Fruit fly (Drosophila melanogaster): Measurements from ENCODE around the gene CG14810.

The CG14810 gene

DNA sequence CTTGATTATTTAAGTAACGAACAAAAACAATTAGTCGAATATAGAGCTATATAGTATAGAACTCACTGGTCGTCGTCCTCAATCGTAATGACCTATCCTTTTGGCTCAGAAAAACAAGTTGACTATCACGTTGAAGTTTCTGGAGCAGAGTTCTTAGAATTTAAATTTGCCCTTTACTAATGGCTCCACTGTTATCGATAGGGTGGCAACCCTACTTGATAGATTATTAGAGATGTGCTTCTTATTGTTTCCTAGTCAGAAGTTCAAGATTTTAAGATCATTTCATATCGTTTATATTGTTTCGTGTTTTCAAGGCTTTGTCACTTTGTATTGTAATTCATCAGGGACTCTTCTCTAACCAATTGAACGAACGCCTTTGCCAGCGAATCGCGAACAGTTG, at the start of gene CG14810:
CG14810 (minus strand) TSS at position 101 of the 400 bp plus-strand sequence.
- TF ChIP-seq Ets65A (GFP tag): no peak
- no peak for TF ChIP-seq Bteb2 (GFP tag; optimal IDR thresholded peaks at IDR 0.05)
- TF ChIP-seq CG1024 (GFP tag; IDR thresholded peaks at IDR 0.05): no peak
- no peak for TF ChIP-seq ttk (GFP tag; IDR thresholded peaks at IDR 0.05)
- no peak for TF ChIP-seq CG3995 (GFP tag; optimal IDR thresholded peaks at IDR 0.05)
- peak; percentile 12 for TF ChIP-seq Sry-δ (GFP tag; optimal IDR thresholded peaks at IDR 0.05)
- TF ChIP-seq CG3065 (GFP tag; optimal IDR thresholded peaks at IDR 0.05): no peak

DNA sequence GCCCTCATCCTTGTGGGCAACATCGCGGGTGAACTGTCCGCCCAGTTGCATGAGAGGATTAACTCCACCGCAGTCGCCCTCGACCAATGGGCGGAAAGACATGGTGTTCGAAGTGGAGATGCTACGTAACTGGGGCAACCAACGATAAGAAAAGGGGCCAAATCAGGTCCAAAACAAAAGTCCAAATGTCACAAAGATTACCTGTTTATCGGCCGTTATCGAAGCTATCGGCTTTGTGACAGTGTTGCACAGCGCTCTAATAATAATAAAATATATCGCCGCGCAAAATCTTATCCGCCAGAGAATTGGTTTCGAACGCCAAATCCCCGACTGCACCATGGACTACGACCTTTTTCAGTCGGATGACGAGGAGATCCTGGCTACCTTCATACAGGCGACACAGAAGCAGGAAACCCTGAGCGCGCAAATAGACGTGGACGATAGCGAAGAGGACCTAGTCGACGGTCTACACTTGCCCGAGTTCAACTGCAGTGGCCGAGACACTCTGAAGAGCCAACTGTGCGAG, 48.5 kb upstream of the CG14810 start, which contains the start of the genes CG14803 and Pex5:
CG14803 (plus strand) TSS at position 285 of the 526 bp plus-strand sequence.
Pex5 (minus strand) TSS at position 476 of the 526 bp plus-strand sequence.
- peak; percentile 9 for TF ChIP-seq sug (tag; optimal IDR thresholded peaks at IDR 0.05)
- TF ChIP-seq CG17568 (GFP tag; optimal IDR thresholded peaks at IDR 0.05): no peak
- TF ChIP-seq ac (GFP tag; optimal IDR thresholded peaks at IDR 0.05): no peak
- peak; percentile 26 for TF ChIP-seq trem (tag; optimal IDR thresholded peaks at IDR 0.05)
- peak; percentile 65 for TF ChIP-seq Bgb (GFP tag; IDR thresholded peaks at IDR 0.05; ENCODE audit: partially characterized antibody)
- TF ChIP-seq CG10267 (tag; optimal IDR thresholded peaks at IDR 0.05): peak; percentile 90
- TF ChIP-seq amos (GFP tag; IDR thresholded peaks at IDR 0.05; ENCODE audit: partially characterized antibody): peak; percentile 59; the same call in 1 of the 2 replicates
- TF ChIP-seq hbn (GFP tag; IDR thresholded peaks at IDR 0.05; ENCODE audit: partially characterized antibody): peak; percentile 43; the same call in 1 of the 2 replicates
- TF ChIP-seq BEAF-32 (GFP tag; optimal IDR thresholded peaks at IDR 0.05): peak; percentile 62
- no peak for TF ChIP-seq fd3F (GFP tag; optimal IDR thresholded peaks at IDR 0.05)
- TF ChIP-seq D (optimal IDR thresholded peaks at IDR 0.05): no peak
- TF ChIP-seq D (GFP tag; optimal IDR thresholded peaks at IDR 0.05): no peak
- TF ChIP-seq Ets65A (GFP tag): peak; percentile 43
- TF ChIP-seq Nf-YC (tag; optimal IDR thresholded peaks at IDR 0.05): peak; percentile 52
- peak; percentile 25 for TF ChIP-seq nom (GFP tag; optimal IDR thresholded peaks at IDR 0.05)
- peak; percentile 66; the same call in 2 of the 3 replicates for TF ChIP-seq CG34224 (GFP tag; IDR thresholded peaks at IDR 0.05; ENCODE audit: partially characterized antibody)
- peak; percentile 73 for TF ChIP-seq CG13287 (GFP tag; IDR thresholded peaks at IDR 0.05; ENCODE audit: partially characterized antibody)
- TF ChIP-seq CG15696 (tag; optimal IDR thresholded peaks at IDR 0.05): no peak
- no peak for TF ChIP-seq Antp (GFP tag; optimal IDR thresholded peaks at IDR 0.05)
- TF ChIP-seq Med (GFP tag): peak; percentile 81
- TF ChIP-seq CG2116 (GFP tag; optimal IDR thresholded peaks at IDR 0.05): peak; percentile 59
- peak; percentile 52; the same call in 1 of the 3 replicates for TF ChIP-seq CG14860 (GFP tag; IDR thresholded peaks at IDR 0.05; ENCODE audit: partially characterized antibody)
- peak; percentile 54 for TF ChIP-seq pzg (GFP tag; optimal IDR thresholded peaks at IDR 0.05)
- TF ChIP-seq Sin3A (optimal IDR thresholded peaks at IDR 0.05): peak; percentile 13
- peak; percentile 41 for TF ChIP-seq CG4617 (GFP tag; optimal IDR thresholded peaks at IDR 0.05; ENCODE audit: borderline replicate concordance)
- peak; percentile 37; the same call in 1 of the 2 replicates for TF ChIP-seq Rfx (GFP tag; IDR thresholded peaks at IDR 0.05)
- no peak for TF ChIP-seq stc (GFP tag; IDR thresholded peaks at IDR 0.05)
- peak; percentile 19 for TF ChIP-seq Ets97D (GFP tag; optimal IDR thresholded peaks at IDR 0.05)
- no peak for TF ChIP-seq CG11093 (GFP tag; IDR thresholded peaks at IDR 0.05)
- TF ChIP-seq phol (tag; optimal IDR thresholded peaks at IDR 0.05): no peak
- TF ChIP-seq luna (GFP tag; optimal IDR thresholded peaks at IDR 0.05): no peak
- 0 out of 2 replicates have a peak, but pooled peaks have one; percentile 14 for TF ChIP-seq H2.0 (GFP tag; IDR thresholded peaks at IDR 0.05)
- peak; percentile 56; the same call in 2 of the 3 replicates for TF ChIP-seq zen2 (GFP tag; IDR thresholded peaks at IDR 0.05; ENCODE audit: partially characterized antibody)
- TF ChIP-seq CG6791 (GFP tag; IDR thresholded peaks at IDR 0.05; ENCODE audit: partially characterized antibody): peak; percentile 63
- TF ChIP-seq Doc3 (GFP tag; IDR thresholded peaks at IDR 0.05; ENCODE audit: partially characterized antibody): peak; percentile 39; the same call in 1 of the 3 replicates
- no peak for TF ChIP-seq CG6813 (GFP tag; optimal IDR thresholded peaks at IDR 0.05)
- TF ChIP-seq vnd (GFP tag; IDR thresholded peaks at IDR 0.05; ENCODE audit: partially characterized antibody): peak; percentile 39; the same call in 2 of the 3 replicates
- peak; percentile 65 for TF ChIP-seq unc-4 (GFP tag; IDR thresholded peaks at IDR 0.05; ENCODE audit: partially characterized antibody)
- no peak for TF ChIP-seq tap (tag; optimal IDR thresholded peaks at IDR 0.05)
- peak; percentile 57; the same call in 2 of the 4 replicates for TF ChIP-seq Dll (GFP tag; IDR thresholded peaks at IDR 0.05; ENCODE audit: partially characterized antibody)
- TF ChIP-seq YL-1 (GFP tag; optimal IDR thresholded peaks at IDR 0.05): peak; percentile 79

Measured in whole organism, embryonic.